Worm (Caenorhabditis elegans) whole organism, L3 larva: ENCODE data around the gene C50F7.3.

Experiments used
- ZK546.5 ChIP-seq: sonication (generic microtip); optimal IDR thresholded peaks from 2 replicates; lab custom pipeline; 2017; ENCODE audit warnings: missing biosample characterization, missing genetic modification characterization
- ceh-28 ChIP-seq: fragments of 150-350 bp; optimal IDR thresholded peaks from 2 replicates; lab custom pipeline; 2014; ENCODE audit warnings: missing biosample characterization, missing genetic modification reagents, missing genetic modification characterization
- elt-2 ChIP-seq: sonication (generic microtip); optimal IDR thresholded peaks from 2 replicates; lab custom pipeline; 2016; ENCODE audit warnings: missing genetic modification reagents, mild to moderate bottlenecking, missing genetic modification characterization, missing compliant biosample characterization
- jun-1 ChIP-seq: fragments of 150-350 bp; optimal IDR thresholded peaks from 2 replicates; lab custom pipeline; 2014; ENCODE audit warnings: missing biosample characterization, missing genetic modification reagents, missing genetic modification characterization
- nhr-12 ChIP-seq: fragments of 150-350 bp; optimal IDR thresholded peaks from 2 replicates; lab custom pipeline; 2014; ENCODE audit warnings: missing biosample characterization, missing genetic modification characterization
- nhr-28 ChIP-seq: fragments of 150-350 bp; optimal IDR thresholded peaks from 2 replicates; lab custom pipeline; 2014; ENCODE audit warnings: missing biosample characterization, missing genetic modification characterization
- nhr-43 ChIP-seq: sonication (generic microtip); optimal IDR thresholded peaks from 2 replicates; lab custom pipeline; 2016; ENCODE audit warnings: mild to moderate bottlenecking, missing genetic modification characterization, missing compliant biosample characterization; ENCODE audit not compliant: poor library complexity, severe bottlenecking
- nhr-67 ChIP-seq: fragments of 150-350 bp; optimal IDR thresholded peaks from 2 replicates; lab custom pipeline; 2014; ENCODE audit warnings: missing biosample characterization, missing genetic modification characterization
- nhr-76 ChIP-seq: fragments of 150-350 bp; sonication (generic microtip); optimal IDR thresholded peaks from 5 replicates; lab custom pipeline; 2014; ENCODE audit warnings: missing biosample characterization, missing genetic modification characterization
- pha-4 ChIP-seq: fragments of 150-350 bp; optimal IDR thresholded peaks from 2 replicates; lab custom pipeline; 2014; ENCODE audit warnings: missing biosample characterization, missing genetic modification reagents, missing genetic modification characterization
- zag-1 ChIP-seq: fragments of 150-350 bp; optimal IDR thresholded peaks from 2 replicates; lab custom pipeline; 2014; ENCODE audit warnings: missing biosample characterization, missing genetic modification characterization

- TF ChIP-seq nhr-67 (tag; lab: Kevin White, UChicago) (no peak), zag-1 (tag; lab: Kevin White, UChicago) (no peak), ceh-28 (no peak), ZK546.5 (tag; lab: Kevin White, UChicago) (no peak), nhr-76 (tag; lab: Kevin White, UChicago) (no peak), nhr-12 (tag; lab: Kevin White, UChicago) (no peak), nhr-28 (tag; lab: Kevin White, UChicago) (no peak), jun-1 (tag; lab: Kevin White, UChicago) (no peak), nhr-43 (tag; lab: Kevin White, UChicago) (no peak), pha-4 (tag; lab: Kevin White, UChicago) (no peak), elt-2 (tag; lab: Kevin White, UChicago) (no peak)
These were observed 11.4 kb downstream of the C50F7.3 start, which contains the start of gene npr-35 for ce11 chrIV:7743539-7743938.
